Worm (Caenorhabditis elegans) whole organism, mixed stage, embryonic: ENCODE results near the gene R07E4.1.

Experiments
- blmp-1 ChIP-seq: fragments of 150-350 bp; optimal IDR thresholded peaks from 2 replicates; lab custom pipeline; 2014; ENCODE audit warnings: missing biosample characterization, missing genetic modification characterization
- ces-1 ChIP-seq: fragments of 150-350 bp; optimal IDR thresholded peaks from 2 replicates; lab custom pipeline; 2014; ENCODE audit warnings: missing biosample characterization, missing genetic modification reagents, missing genetic modification characterization
- elt-3 ChIP-seq: fragments of 150-350 bp; optimal IDR thresholded peaks from 2 replicates; lab custom pipeline; 2014; ENCODE audit warnings: missing biosample characterization, missing genetic modification characterization
- lin-13 ChIP-seq: fragments of 150-350 bp; optimal IDR thresholded peaks from 2 replicates; lab custom pipeline; 2014; ENCODE audit warnings: missing biosample characterization, missing genetic modification characterization
- mep-1 ChIP-seq: fragments of 150-350 bp; optimal IDR thresholded peaks from 2 replicates; lab custom pipeline; 2017; ENCODE audit warnings: missing biosample characterization, missing genetic modification reagents, missing genetic modification characterization, inconsistent platforms
- nhr-237 ChIP-seq: fragments of 150-350 bp; optimal IDR thresholded peaks from 2 replicates; lab custom pipeline; 2014; ENCODE audit warnings: missing biosample characterization, missing genetic modification characterization
- nhr-28 ChIP-seq: fragments of 150-350 bp; optimal IDR thresholded peaks from 2 replicates; lab custom pipeline; 2014; ENCODE audit warnings: missing biosample characterization, missing genetic modification characterization
- nhr-76 ChIP-seq: sonication (generic microtip); optimal IDR thresholded peaks from 2 replicates; lab custom pipeline; 2017; ENCODE audit warnings: missing biosample characterization, missing genetic modification characterization
- pha-4 ChIP-seq: fragments of 150-350 bp; optimal IDR thresholded peaks from 2 replicates; lab custom pipeline; 2018; ENCODE audit warnings: missing biosample characterization, missing genetic modification reagents, missing genetic modification characterization
- unc-62 ChIP-seq: fragments of 150-350 bp; optimal IDR thresholded peaks from 2 replicates; lab custom pipeline; 2014; ENCODE audit warnings: missing biosample characterization, missing genetic modification reagents, missing genetic modification characterization
- ztf-11 ChIP-seq: fragments of 150-350 bp; optimal IDR thresholded peaks from 2 replicates; lab custom pipeline; 2014; ENCODE audit warnings: missing biosample characterization, missing genetic modification characterization

DNA sequence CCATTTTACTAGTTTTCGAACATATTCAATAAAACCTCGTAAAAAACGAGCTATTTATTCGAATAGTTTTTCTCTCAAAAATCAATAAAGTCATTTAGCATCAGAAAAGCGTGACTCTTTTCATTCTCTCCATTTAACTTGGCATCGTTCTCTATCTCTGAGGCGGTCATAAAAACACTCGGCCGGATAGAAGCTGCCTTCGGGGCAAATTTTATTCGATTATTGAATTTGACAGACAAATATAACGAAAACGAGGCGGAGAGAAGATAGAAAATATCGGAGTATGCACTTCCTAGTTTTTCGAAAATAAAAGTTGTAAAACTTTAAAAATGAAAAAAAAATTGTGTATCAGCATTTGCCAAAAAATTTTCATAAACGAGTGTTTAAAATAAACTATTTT is 16.3 kb downstream of the R07E4.1 start:
- no peak for TF ChIP-seq unc-62 (GFP tag; lab: Kevin White, UChicago)
- TF ChIP-seq nhr-237, result no peak
- TF ChIP-seq mep-1 (tag; lab: Kevin White, UChicago), result no peak
- TF ChIP-seq blmp-1 (tag; lab: Kevin White, UChicago), result no peak
- TF ChIP-seq pha-4, result no peak
- no peak for TF ChIP-seq nhr-76 (tag; lab: Kevin White, UChicago)
- peak; percentile 93 for TF ChIP-seq ces-1 (GFP tag; lab: Kevin White, UChicago)
- no peak for TF ChIP-seq elt-3 (tag; lab: Kevin White, UChicago)
- TF ChIP-seq lin-13, result no peak
- TF ChIP-seq nhr-28 (tag; lab: Kevin White, UChicago), result no peak
- TF ChIP-seq ztf-11 (tag; lab: Kevin White, UChicago), result no peak
